Fruit fly (Drosophila melanogaster) whole organism: ENCODE data around the gene CG34408.

ENCODE experiments used
- CG8478 ChIP-seq: fragments of >200 bp; optimal IDR thresholded peaks from 2 replicates; lab custom pipeline; 2018; ENCODE audit warnings: inconsistent platforms
- Dll ChIP-seq: fragments of >200 bp; optimal IDR thresholded peaks from 2 replicates; lab custom pipeline; 2017
- EcR ChIP-seq, 2 experiments: fragments of >200 bp; optimal IDR thresholded peaks; 2 replicates each; lab custom pipeline; 2017; ENCODE audit warnings: missing biosample characterization in 2 of 2, missing genetic modification characterization in 2 of 2, missing genetic modification reagents in 2 of 2
- pan ChIP-seq: fragments of >200 bp; optimal IDR thresholded peaks from 2 replicates; lab custom pipeline; 2017
- psq ChIP-seq: fragments of >200 bp; optimal IDR thresholded peaks from 2 replicates; lab custom pipeline; 2017
- usp ChIP-seq: fragments of >200 bp; optimal IDR thresholded peaks from 2 replicates; lab custom pipeline; 2017; ENCODE audit warnings: missing biosample characterization, missing genetic modification characterization, mixed read lengths

Gene CG34408

DNA sequence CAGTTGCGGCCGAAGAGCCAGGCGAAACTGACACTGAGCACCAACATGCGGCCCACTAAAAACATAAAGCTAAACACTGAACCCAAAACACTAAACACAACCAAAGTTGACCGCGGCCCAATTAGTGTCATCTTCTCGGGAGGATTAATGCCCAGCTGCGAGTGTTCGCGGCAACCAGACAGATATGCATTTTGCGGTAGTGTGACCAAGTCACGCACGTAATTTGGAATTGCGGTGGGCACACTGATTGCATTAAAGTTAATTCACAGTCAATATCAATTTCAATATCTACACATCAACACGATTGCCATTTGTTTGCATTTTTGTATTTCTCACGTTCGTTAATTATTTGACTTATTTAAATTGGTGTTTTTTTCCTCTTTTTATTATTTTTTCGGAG lies 36.3 kb downstream of the CG34408 start:
- TF ChIP-seq Dll (lab: Kevin White, UChicago) = no peak

DNA sequence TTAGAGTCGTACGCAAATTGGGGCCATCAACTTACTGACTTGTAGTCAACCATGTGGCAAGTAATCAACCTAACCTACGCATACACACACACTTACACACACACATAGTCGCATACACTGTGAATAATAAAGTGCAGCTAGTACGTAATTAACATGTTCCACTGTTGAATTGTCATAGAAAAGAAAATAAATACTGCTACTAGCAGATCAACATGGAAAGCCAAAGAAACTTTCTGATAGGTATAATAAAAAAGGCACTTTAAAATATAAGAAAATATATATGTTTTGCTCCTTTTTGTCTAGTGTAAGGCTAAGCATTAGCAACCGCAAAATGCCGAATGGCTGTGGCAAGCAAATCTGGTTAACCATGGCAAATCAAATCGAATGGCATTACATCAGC lies 39.6 kb downstream of the CG34408 start:
- TF ChIP-seq EcR (GFP tag; optimal IDR thresholded peaks at IDR 0.05; lab: Kevin White, UChicago) (no peak), psq (lab: Kevin White, UChicago) (no peak), usp (GFP tag; lab: Kevin White, UChicago) (no peak), pan (lab: Kevin White, UChicago) (no peak)

dm6 chrX:10261172-10261571 lies 41.3 kb downstream of the CG34408 start:
- TF ChIP-seq usp (GFP tag; lab: Kevin White, UChicago) (no peak), EcR (GFP tag; optimal IDR thresholded peaks at IDR 0.05; lab: Kevin White, UChicago) (no peak), psq (lab: Kevin White, UChicago) (no peak), CG8478 (lab: Kevin White, UChicago) (no peak), pan (lab: Kevin White, UChicago) (no peak), Dll (lab: Kevin White, UChicago) (no peak)

DNA sequence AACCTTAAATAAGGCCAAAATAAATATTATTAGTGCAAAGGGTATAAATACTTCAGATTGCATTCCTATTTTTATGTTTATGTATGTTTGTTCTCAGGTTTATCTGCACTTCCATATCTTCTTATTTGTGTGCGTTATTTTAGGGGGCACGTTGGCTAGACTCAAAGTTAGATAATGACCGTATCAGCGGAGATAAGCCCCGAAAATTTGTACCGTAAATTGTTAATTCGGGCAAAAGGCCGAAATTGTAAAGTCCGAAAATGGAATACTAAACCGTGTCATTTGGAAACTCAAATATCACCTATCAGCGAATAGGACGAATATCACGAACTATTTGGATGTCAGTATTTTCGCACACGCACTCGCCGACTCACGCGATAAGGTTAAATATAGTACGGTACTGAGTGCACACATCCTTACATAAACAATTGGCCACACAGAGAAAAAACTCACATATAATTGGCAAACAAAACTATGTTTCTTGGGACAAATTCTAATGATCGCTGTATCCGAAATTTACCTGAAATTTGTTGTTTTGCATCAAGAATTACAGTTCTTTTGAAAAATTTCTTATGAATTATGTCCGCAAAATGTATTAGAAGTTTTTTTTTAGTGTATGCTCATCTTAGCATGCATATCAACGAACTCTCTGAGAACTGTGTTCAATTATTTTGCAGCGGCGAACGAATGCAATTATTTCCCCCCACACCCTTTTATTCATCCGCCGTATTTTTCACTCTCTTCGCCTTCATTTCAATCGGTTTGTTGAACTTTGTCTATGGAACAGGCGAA lies 43.5 kb downstream of the CG34408 start, which contains the start of gene Hk:
Gene Hk (minus strand): TSS at position 321 of the 792 bp plus-strand sequence.
- no peak for TF ChIP-seq pan (lab: Kevin White, UChicago)
- TF ChIP-seq usp (GFP tag; lab: Kevin White, UChicago) = no peak
- no peak for TF ChIP-seq psq (lab: Kevin White, UChicago)
- TF ChIP-seq EcR (GFP tag; optimal IDR thresholded peaks at IDR 0.05; lab: Kevin White, UChicago) = peak in 1 of 2 experiments; percentile 63

DNA sequence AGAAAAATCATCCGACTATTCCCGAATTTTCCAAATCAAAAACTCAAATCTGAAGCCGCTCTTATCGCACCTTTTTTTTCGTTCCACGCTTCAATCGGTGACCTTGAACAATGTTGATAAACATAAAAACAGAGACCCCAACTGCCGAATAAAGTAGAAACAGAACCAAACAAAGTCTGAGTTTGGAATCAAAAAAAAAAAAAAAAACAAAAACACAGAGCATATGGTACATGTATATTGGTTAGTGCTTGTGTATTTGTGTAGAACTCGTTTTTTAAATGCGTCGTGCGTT lies 44.0 kb downstream of the CG34408 start:
- no peak for TF ChIP-seq usp (GFP tag; lab: Kevin White, UChicago)
- TF ChIP-seq CG8478 (lab: Kevin White, UChicago) = no peak
- TF ChIP-seq psq (lab: Kevin White, UChicago) = no peak
- no peak for TF ChIP-seq pan (lab: Kevin White, UChicago)
- TF ChIP-seq EcR (GFP tag; optimal IDR thresholded peaks at IDR 0.05; lab: Kevin White, UChicago) = no peak
- no peak for TF ChIP-seq Dll (lab: Kevin White, UChicago)

DNA sequence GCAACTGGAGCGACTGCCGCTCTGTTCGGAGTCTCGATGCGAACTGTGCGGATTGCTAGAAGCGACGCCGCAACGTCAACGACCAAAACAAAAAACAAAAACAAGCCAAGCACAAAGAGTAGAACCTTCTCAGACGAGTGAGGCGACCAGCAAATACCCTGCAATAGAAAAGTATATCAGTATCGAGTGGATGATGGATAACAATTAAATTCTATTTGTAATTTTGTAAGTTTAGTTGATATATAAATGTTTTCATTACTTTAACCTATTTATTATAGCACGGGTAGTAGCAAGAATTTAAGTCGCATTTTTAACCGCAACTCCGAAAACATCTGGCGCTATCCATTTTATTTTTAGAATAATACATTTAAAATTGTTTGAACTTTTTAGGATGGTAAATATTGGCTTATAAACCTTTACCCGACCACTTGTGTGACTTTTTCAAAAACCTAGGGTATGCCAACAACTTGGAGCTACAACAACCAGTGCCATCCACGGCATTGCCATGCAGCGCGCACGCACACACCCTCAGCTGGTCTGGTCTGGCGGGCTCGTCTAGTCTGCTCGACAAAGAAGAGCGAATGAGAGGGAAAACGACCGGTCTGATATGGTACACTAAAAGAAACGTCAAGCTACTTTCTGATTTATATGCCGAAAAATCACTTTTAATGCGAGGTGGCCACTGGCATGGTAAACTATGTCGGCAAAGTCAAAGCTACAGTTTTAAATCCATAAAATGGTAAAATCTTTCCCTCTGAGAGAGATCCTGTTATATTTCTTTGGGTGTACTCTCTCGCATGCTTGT lies 45.5 kb downstream of the CG34408 start, which contains the start of gene CG12643:
Gene CG12643 (minus strand): TSS at position 51 of the 805 bp plus-strand sequence.
- TF ChIP-seq EcR (GFP tag; optimal IDR thresholded peaks at IDR 0.05; lab: Kevin White, UChicago) (peak in 1 of 2 experiments; percentile 41), psq (lab: Kevin White, UChicago) (no peak), pan (lab: Kevin White, UChicago) (peak; percentile 91), Dll (lab: Kevin White, UChicago) (no peak), CG8478 (lab: Kevin White, UChicago) (no peak)

DNA sequence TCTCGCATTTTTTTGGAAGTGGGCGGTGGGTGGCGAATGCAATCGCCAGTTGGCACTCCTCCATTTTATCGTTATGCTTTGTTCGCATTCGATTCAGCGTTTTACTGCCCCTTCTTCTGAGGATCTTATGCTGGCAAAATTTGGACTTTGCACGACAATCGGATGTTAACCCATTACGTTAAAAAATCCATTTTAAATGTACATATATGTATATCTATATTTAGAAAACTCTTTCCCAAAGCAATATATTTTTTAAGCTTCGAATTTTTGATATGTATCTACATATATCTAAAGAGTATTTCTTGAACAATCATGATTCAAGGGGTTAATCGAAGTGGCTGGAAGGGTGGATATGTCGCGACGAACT lies 46.1 kb downstream of the CG34408 start:
- TF ChIP-seq EcR (GFP tag; optimal IDR thresholded peaks at IDR 0.05; lab: Kevin White, UChicago) (no peak), pan (lab: Kevin White, UChicago) (no peak), CG8478 (lab: Kevin White, UChicago) (no peak), usp (GFP tag; lab: Kevin White, UChicago) (no peak), psq (lab: Kevin White, UChicago) (no peak), Dll (lab: Kevin White, UChicago) (no peak)
